Worm (Caenorhabditis elegans) whole organism, L3 larva: ENCODE data around the gene lgc-18.
A peak's percentile ranks its signal among the peaks of the same experiment; 100 is the strongest.

Experiments used
- R02D3.7 ChIP-seq: fragments of 150-350 bp; optimal IDR thresholded peaks from 2 replicates; lab custom pipeline; 2014; ENCODE audit warnings: missing biosample characterization, missing genetic modification characterization
- aly-2 ChIP-seq: fragments of 150-350 bp; optimal IDR thresholded peaks from 2 replicates; lab custom pipeline; 2014; ENCODE audit warnings: missing biosample characterization, missing genetic modification characterization
- ama-1 ChIP-seq: fragments of 150-350 bp; optimal IDR thresholded peaks from 2 replicates; lab custom pipeline; 2018
- ceh-16 ChIP-seq: sonication (generic microtip); optimal IDR thresholded peaks from 2 replicates; lab custom pipeline; 2017; ENCODE audit warnings: missing biosample characterization, missing genetic modification characterization
- ceh-82 ChIP-seq: fragments of 150-350 bp; optimal IDR thresholded peaks from 2 replicates; lab custom pipeline; 2014; ENCODE audit warnings: missing biosample characterization, missing genetic modification characterization
- ceh-9 ChIP-seq: sonication (generic microtip); optimal IDR thresholded peaks from 2 replicates; lab custom pipeline; 2018; ENCODE audit warnings: missing biosample characterization, missing genetic modification characterization
- daf-12 ChIP-seq: fragments of 150-350 bp; optimal IDR thresholded peaks from 2 replicates; lab custom pipeline; 2014; ENCODE audit warnings: missing biosample characterization, missing genetic modification reagents, missing genetic modification characterization
- egl-27 ChIP-seq: sonication (generic microtip); optimal IDR thresholded peaks from 4 replicates; lab custom pipeline; 2017; ENCODE audit warnings: missing biosample characterization, missing genetic modification reagents, missing genetic modification characterization
- egl-5 ChIP-seq: fragments of 150-350 bp; optimal IDR thresholded peaks from 2 replicates; lab custom pipeline; 2017; ENCODE audit warnings: missing biosample characterization, missing genetic modification reagents, missing genetic modification characterization, inconsistent platforms
- elt-1 ChIP-seq: fragments of 150-350 bp; optimal IDR thresholded peaks from 2 replicates; lab custom pipeline; 2014; ENCODE audit warnings: missing biosample characterization, missing genetic modification characterization
- elt-2 ChIP-seq: sonication (generic microtip); optimal IDR thresholded peaks from 2 replicates; lab custom pipeline; 2016; ENCODE audit warnings: missing genetic modification reagents, mild to moderate bottlenecking, missing genetic modification characterization, missing compliant biosample characterization
- elt-3 ChIP-seq, 3 experiments: fragments of 150-350 bp in 1 of 3; sonication (generic microtip) in 2 of 3; optimal IDR thresholded peaks; 2 replicates in 2 of 3; 4 replicates in 1 of 3; lab custom pipeline; 2014 to 2017; ENCODE audit warnings: missing biosample characterization in 3 of 3, missing genetic modification characterization in 3 of 3
- eor-1 ChIP-seq, 2 experiments: fragments of 150-350 bp; optimal IDR thresholded peaks; 2 replicates each; lab custom pipeline; 2014 to 2018; ENCODE audit warnings: missing biosample characterization in 2 of 2, missing genetic modification characterization in 2 of 2
- fkh-10 ChIP-seq: sonication (generic microtip); optimal IDR thresholded peaks from 2 replicates; lab custom pipeline; 2017; ENCODE audit warnings: missing biosample characterization, missing genetic modification reagents, missing genetic modification characterization
- fkh-2 ChIP-seq: fragments of 150-350 bp; optimal IDR thresholded peaks from 2 replicates; lab custom pipeline; 2014; ENCODE audit warnings: missing biosample characterization, missing genetic modification reagents, missing genetic modification characterization
- fos-1 ChIP-seq: fragments of 150-350 bp; optimal IDR thresholded peaks from 2 replicates; lab custom pipeline; 2014; ENCODE audit warnings: missing biosample characterization, missing genetic modification characterization
- hmg-11 ChIP-seq: sonication (generic microtip); optimal IDR thresholded peaks from 2 replicates; lab custom pipeline; 2016; ENCODE audit warnings: missing genetic modification characterization, missing compliant biosample characterization
- lin-15B ChIP-seq: fragments of 150-350 bp; optimal IDR thresholded peaks from 2 replicates; lab custom pipeline; 2014; ENCODE audit warnings: missing biosample characterization, missing genetic modification characterization
- lin-39 ChIP-seq: fragments of 150-350 bp; optimal IDR thresholded peaks from 2 replicates; lab custom pipeline; 2018; ENCODE audit warnings: missing biosample characterization, missing genetic modification reagents, missing genetic modification characterization
- lsy-12 ChIP-seq: sonication (generic microtip); optimal IDR thresholded peaks from 2 replicates; lab custom pipeline; 2016; ENCODE audit warnings: mild to moderate bottlenecking, missing genetic modification characterization, missing compliant biosample characterization
- mml-1 ChIP-seq: fragments of 150-350 bp; sonication (generic microtip); optimal IDR thresholded peaks from 3 replicates; lab custom pipeline; 2014; ENCODE audit warnings: missing biosample characterization, missing genetic modification characterization
- nhr-11 ChIP-seq: fragments of 150-350 bp; optimal IDR thresholded peaks from 2 replicates; lab custom pipeline; 2014; ENCODE audit warnings: missing biosample characterization, missing genetic modification characterization
- nhr-12 ChIP-seq: fragments of 150-350 bp; optimal IDR thresholded peaks from 2 replicates; lab custom pipeline; 2014; ENCODE audit warnings: missing biosample characterization, missing genetic modification characterization
- nhr-23 ChIP-seq: fragments of 150-350 bp; optimal IDR thresholded peaks from 2 replicates; lab custom pipeline; 2014; ENCODE audit warnings: missing biosample characterization, missing genetic modification reagents, missing genetic modification characterization
- nhr-237 ChIP-seq: fragments of 150-350 bp; optimal IDR thresholded peaks from 2 replicates; lab custom pipeline; 2014; ENCODE audit warnings: missing biosample characterization, missing genetic modification characterization
- nhr-25 ChIP-seq: sonication (generic microtip); optimal IDR thresholded peaks from 2 replicates; lab custom pipeline; 2017; ENCODE audit warnings: missing biosample characterization, missing genetic modification characterization
- nhr-28 ChIP-seq: fragments of 150-350 bp; optimal IDR thresholded peaks from 2 replicates; lab custom pipeline; 2014; ENCODE audit warnings: missing biosample characterization, missing genetic modification characterization
- nhr-67 ChIP-seq: fragments of 150-350 bp; optimal IDR thresholded peaks from 2 replicates; lab custom pipeline; 2014; ENCODE audit warnings: missing biosample characterization, missing genetic modification characterization
- nhr-76 ChIP-seq: fragments of 150-350 bp; sonication (generic microtip); optimal IDR thresholded peaks from 5 replicates; lab custom pipeline; 2014; ENCODE audit warnings: missing biosample characterization, missing genetic modification characterization
- nhr-77 ChIP-seq: fragments of 150-350 bp; optimal IDR thresholded peaks from 2 replicates; lab custom pipeline; 2014; ENCODE audit warnings: missing biosample characterization, missing genetic modification characterization
- pha-4 ChIP-seq: fragments of 150-350 bp; optimal IDR thresholded peaks from 2 replicates; lab custom pipeline; 2014; ENCODE audit warnings: missing biosample characterization, missing genetic modification reagents, missing genetic modification characterization
- pqm-1 ChIP-seq: fragments of 150-350 bp; optimal IDR thresholded peaks from 2 replicates; lab custom pipeline; 2017; ENCODE audit warnings: missing biosample characterization, missing genetic modification characterization, inconsistent platforms
- sea-2 ChIP-seq: fragments of 150-350 bp; sonication (generic microtip); optimal IDR thresholded peaks from 4 replicates; lab custom pipeline; 2014; ENCODE audit warnings: missing biosample characterization, missing genetic modification reagents, missing genetic modification characterization
- skn-1 ChIP-seq: fragments of 150-350 bp; optimal IDR thresholded peaks from 2 replicates; lab custom pipeline; 2014; ENCODE audit warnings: missing biosample characterization, missing genetic modification characterization
- snpc-4 ChIP-seq: fragments of 150-350 bp; optimal IDR thresholded peaks from 2 replicates; lab custom pipeline; 2014; ENCODE audit warnings: missing biosample characterization, missing genetic modification characterization
- tbx-2 ChIP-seq: sonication (generic microtip); optimal IDR thresholded peaks from 2 replicates; lab custom pipeline; 2016; ENCODE audit warnings: mild to moderate bottlenecking, missing genetic modification characterization, missing compliant biosample characterization
- unc-39 ChIP-seq: sonication (generic microtip); optimal IDR thresholded peaks from 4 replicates; lab custom pipeline; 2017; ENCODE audit warnings: missing biosample characterization, missing genetic modification characterization
- unc-62 ChIP-seq: fragments of 150-350 bp; sonication (generic microtip); optimal IDR thresholded peaks from 4 replicates; lab custom pipeline; 2014; ENCODE audit warnings: missing biosample characterization, missing genetic modification reagents, missing genetic modification characterization
- zag-1 ChIP-seq: fragments of 150-350 bp; optimal IDR thresholded peaks from 2 replicates; lab custom pipeline; 2014; ENCODE audit warnings: missing biosample characterization, missing genetic modification characterization
- ztf-11 ChIP-seq: fragments of 150-350 bp; optimal IDR thresholded peaks from 2 replicates; lab custom pipeline; 2014; ENCODE audit warnings: missing biosample characterization, missing genetic modification characterization
- ztf-4 ChIP-seq: fragments of 150-350 bp; optimal IDR thresholded peaks from 2 replicates; lab custom pipeline; 2014; ENCODE audit warnings: missing biosample characterization, missing genetic modification characterization

lgc-18 gene

DNA sequence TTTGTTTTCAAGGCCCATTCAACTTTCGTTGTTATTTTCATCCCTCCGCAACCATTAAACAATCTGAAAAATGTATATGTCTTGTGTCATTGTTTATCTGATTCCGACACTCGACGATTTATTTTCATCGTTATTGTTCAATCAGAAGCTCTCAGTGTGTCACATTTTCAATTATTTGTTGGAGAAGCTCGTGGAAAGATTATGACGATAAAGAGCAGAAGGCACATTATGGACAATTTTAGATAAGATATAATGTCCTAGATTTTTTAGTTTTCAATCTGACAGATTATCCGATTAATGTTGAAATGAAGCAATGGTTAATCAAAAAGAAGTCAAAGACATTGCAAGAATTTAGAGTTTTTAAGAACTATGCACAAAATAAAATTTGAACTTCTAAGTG, 39.5 kb downstream of the lgc-18 start:
- TF ChIP-seq nhr-11 (tag; lab: Kevin White, UChicago), result no peak
- peak; percentile 80 for TF ChIP-seq elt-1
- peak; percentile 21 for TF ChIP-seq egl-5

- TF ChIP-seq eor-1 (tag; optimal IDR thresholded peaks at IDR 0.05; lab: Kevin White, UChicago), result no peak
- peak; percentile 59 for TF ChIP-seq lin-39 (tag; lab: Kevin White, UChicago)
- peak; percentile 80 for TF ChIP-seq pha-4
These were observed 42.4 kb downstream of the lgc-18 start for ce11 chrX:12167632-12168377.

- TF ChIP-seq snpc-4 (tag; lab: Kevin White, UChicago) (no peak), fkh-10 (GFP tag; lab: Kevin White, UChicago) (no peak), nhr-67 (no peak), tbx-2 (no peak), nhr-25 (tag; lab: Kevin White, UChicago) (peak; percentile 19), pha-4 (peak; percentile 10)
- TF ChIP-seq, all 47 proteins: peak for 2
These were observed 43.4 kb downstream of the lgc-18 start for ce11 chrX:12168765-12169164.

ce11 chrX:12169390-12169789, 44.0 kb downstream of the lgc-18 start:
- TF ChIP-seq ceh-9 (tag; lab: Kevin White, UChicago), result no peak
- TF ChIP-seq ama-1 (lab: Kevin White, UChicago), result peak; percentile 67
- TF ChIP-seq egl-27 (tag; lab: Kevin White, UChicago), result no peak
- TF ChIP-seq nhr-76 (tag; lab: Kevin White, UChicago), result no peak
- TF ChIP-seq mml-1 (tag; lab: Kevin White, UChicago), result no peak
- no peak for TF ChIP-seq lsy-12 (tag; lab: Kevin White, UChicago)
- no peak for TF ChIP-seq fkh-2 (tag; lab: Kevin White, UChicago)

DNA sequence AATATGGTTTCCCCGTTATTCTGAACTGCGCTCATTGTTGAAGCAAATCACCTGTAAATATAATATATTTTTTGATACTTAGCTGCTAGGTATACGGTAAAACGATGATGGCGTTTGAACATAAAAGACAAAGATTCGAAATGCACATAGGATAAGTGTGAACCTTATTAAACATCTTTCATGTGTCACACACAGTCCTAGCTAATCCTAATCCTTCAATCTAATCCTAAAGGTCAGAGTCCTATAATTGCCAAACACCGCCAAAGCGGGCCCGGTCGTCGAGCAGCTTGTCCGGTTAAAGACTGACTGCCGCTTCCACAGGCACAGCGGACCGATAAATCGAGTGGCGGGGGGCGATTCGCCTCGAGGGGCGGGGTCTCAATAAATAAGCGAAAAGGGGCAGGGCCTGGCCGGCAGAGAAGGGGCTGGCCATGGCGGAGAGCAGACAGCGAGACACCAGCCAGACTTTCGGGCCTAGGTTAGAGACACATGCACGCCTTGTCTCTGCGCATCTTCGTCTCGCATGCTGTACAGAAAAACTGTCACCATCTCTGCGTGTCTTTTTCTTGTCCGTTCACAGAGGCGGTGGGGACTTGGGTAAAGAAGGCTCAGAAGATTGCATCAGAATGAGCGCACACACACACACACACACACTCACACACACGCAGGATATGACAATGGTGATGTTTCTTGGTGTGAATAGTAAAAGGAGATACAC, 46.4 kb downstream of the lgc-18 start, which contains the start of gene F57G12.1:
TSS of gene F57G12.1 (minus strand) at position 51 of the 718 bp plus-strand sequence.
- TF ChIP-seq ama-1 (lab: Kevin White, UChicago), result peak; percentile 81
- peak; percentile 71 for TF ChIP-seq elt-1
- TF ChIP-seq nhr-76 (tag; lab: Kevin White, UChicago), result no peak
- no peak for TF ChIP-seq elt-3 (tag; optimal IDR thresholded peaks at IDR 0.05; lab: Kevin White, UChicago)
- no peak for TF ChIP-seq ztf-11
- peak; percentile 55 for TF ChIP-seq unc-62 (GFP tag; lab: Kevin White, UChicago)
- no peak for TF ChIP-seq ceh-16 (tag; lab: Kevin White, UChicago)
- TF ChIP-seq R02D3.7 (tag; lab: Kevin White, UChicago), result no peak
- TF ChIP-seq nhr-77 (tag; lab: Kevin White, UChicago), result no peak
- peak; percentile 88 for TF ChIP-seq nhr-25 (tag; lab: Kevin White, UChicago)
- no peak for TF ChIP-seq fos-1
- TF ChIP-seq ztf-4 (tag; lab: Kevin White, UChicago), result no peak
- no peak for TF ChIP-seq zag-1 (tag; lab: Kevin White, UChicago)
- TF ChIP-seq elt-2 (tag; lab: Kevin White, UChicago), result peak; percentile 57
- peak; percentile 41 for TF ChIP-seq pqm-1
- TF ChIP-seq skn-1 (tag; lab: Kevin White, UChicago), result peak; percentile 58
- no peak for TF ChIP-seq eor-1 (tag; optimal IDR thresholded peaks at IDR 0.05; lab: Kevin White, UChicago)
- peak; percentile 85 for TF ChIP-seq pha-4
- TF ChIP-seq lin-15B, result peak; percentile 7
- no peak for TF ChIP-seq ceh-82
- TF ChIP-seq egl-27 (tag; lab: Kevin White, UChicago), result peak; percentile 41
- TF ChIP-seq sea-2, result no peak
- peak; percentile 93 for TF ChIP-seq hmg-11 (tag; lab: Kevin White, UChicago)
- peak; percentile 9 for TF ChIP-seq lsy-12 (tag; lab: Kevin White, UChicago)
- no peak for TF ChIP-seq daf-12
- no peak for TF ChIP-seq fkh-2 (tag; lab: Kevin White, UChicago)
- TF ChIP-seq egl-5, result peak; percentile 48
- TF ChIP-seq nhr-12 (tag; lab: Kevin White, UChicago), result no peak
- peak; percentile 76 for TF ChIP-seq nhr-23 (tag; lab: Kevin White, UChicago)
- TF ChIP-seq tbx-2, result peak; percentile 5
- TF ChIP-seq nhr-28 (tag; lab: Kevin White, UChicago), result no peak
- peak; percentile 97 for TF ChIP-seq lin-39 (tag; lab: Kevin White, UChicago)
- TF ChIP-seq ceh-9 (tag; lab: Kevin White, UChicago), result no peak
- no peak for TF ChIP-seq mml-1 (tag; lab: Kevin White, UChicago)
- TF ChIP-seq nhr-237 (tag; lab: Kevin White, UChicago), result no peak
- peak; percentile 56 for TF ChIP-seq nhr-11 (tag; lab: Kevin White, UChicago)
- no peak for TF ChIP-seq nhr-67
- no peak for TF ChIP-seq aly-2 (tag; lab: Kevin White, UChicago)
- no peak for TF ChIP-seq snpc-4 (tag; lab: Kevin White, UChicago)
- TF ChIP-seq unc-39 (tag; lab: Kevin White, UChicago), result no peak
